Fruit fly (Drosophila melanogaster) Kc167 (cell line): ENCODE data around the gene CG4733.

Experiments used
- Sin3A ChIP-seq: fragments of >200 bp; optimal IDR thresholded peaks from 2 replicates; lab custom pipeline; 2018; ENCODE audit warnings: missing external identifiers
- insv ChIP-seq: fragments of >200 bp; optimal IDR thresholded peaks from 3 replicates; lab custom pipeline; 2018; ENCODE audit warnings: missing external identifiers

DNA sequence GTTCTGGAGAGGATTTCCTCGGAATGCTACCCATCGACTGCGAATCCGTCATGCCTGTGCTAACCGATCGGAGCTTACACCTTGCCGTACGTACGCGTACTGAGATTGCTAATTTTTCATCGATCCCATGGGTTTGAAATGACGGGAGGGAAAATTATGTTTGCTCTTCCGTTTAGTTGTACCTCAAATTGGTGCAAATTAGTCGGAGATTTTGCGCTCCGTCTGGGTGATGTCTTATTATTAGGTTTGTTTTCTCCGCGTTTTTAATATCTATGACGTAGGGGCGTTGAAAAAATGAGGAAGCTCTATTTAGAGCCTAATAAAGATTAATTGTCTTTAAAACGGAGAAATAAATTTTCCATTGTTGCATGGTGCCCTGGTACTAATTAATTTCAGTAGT, 38.1 kb downstream of the CG4733 start, which contains the start of gene CG4459:
- TF ChIP-seq insv, result no peak
- TF ChIP-seq Sin3A (lab: Kevin White, UChicago), result no peak
